Fruit fly (Drosophila melanogaster) whole organism, embryonic: ENCODE measurements around the gene mRpL12.

Source experiments
- Atf-2 ChIP-seq: fragments of 200-800 bp; sonication (Bioruptor generic); optimal IDR thresholded peaks from 2 replicates; lab custom pipeline; 2016; ENCODE audit warnings: missing biosample characterization, missing genetic modification characterization
- CG11247 ChIP-seq: fragments of 200-800 bp; sonication (Bioruptor generic); IDR thresholded peaks from 2 replicates; pipeline ENCODE4 v1.3.6; 2022; ENCODE audit warnings: missing biosample characterization, missing genetic modification characterization
- CG12071 ChIP-seq: fragments of 200-800 bp; sonication (Bioruptor generic); optimal IDR thresholded peaks from 3 replicates; lab custom pipeline; 2018; ENCODE audit warnings: missing biosample characterization, mild to moderate bottlenecking, missing genetic modification characterization
- CG12299 ChIP-seq: fragments of 200-800 bp; sonication (Bioruptor generic); optimal IDR thresholded peaks from 2 replicates; lab custom pipeline; 2018; ENCODE audit warnings: missing biosample characterization, mild to moderate bottlenecking, missing genetic modification characterization
- CG12744 ChIP-seq: fragments of 200-800 bp; sonication (Bioruptor generic); optimal IDR thresholded peaks from 2 replicates; lab custom pipeline; 2016; ENCODE audit warnings: missing biosample characterization, missing genetic modification characterization
- CG12942 ChIP-seq: fragments of 200-800 bp; sonication (Bioruptor generic); optimal IDR thresholded peaks from 3 replicates; lab custom pipeline; 2016; ENCODE audit warnings: missing biosample characterization, missing genetic modification characterization
- CG13296 ChIP-seq: fragments of 200-800 bp; sonication (Bioruptor generic); optimal IDR thresholded peaks from 3 replicates; lab custom pipeline; 2018; ENCODE audit warnings: missing biosample characterization, mild to moderate bottlenecking, missing genetic modification characterization
- CG14014 ChIP-seq: fragments of 200-800 bp; sonication (Bioruptor generic); IDR thresholded peaks from 2 replicates; pipeline ENCODE4 v1.3.6; 2022; ENCODE audit warnings: missing biosample characterization, missing genetic modification characterization
- CG2116 ChIP-seq: fragments of 200-800 bp; sonication (Bioruptor generic); optimal IDR thresholded peaks from 3 replicates; lab custom pipeline; 2018; ENCODE audit warnings: missing biosample characterization, mild to moderate bottlenecking, missing genetic modification characterization
- CG2678 ChIP-seq: fragments of 200-800 bp; sonication (Bioruptor generic); optimal IDR thresholded peaks from 3 replicates; lab custom pipeline; 2019; ENCODE audit warnings: missing biosample characterization, mild to moderate bottlenecking, missing genetic modification characterization, moderate library complexity
- CG2712 ChIP-seq: fragments of 200-800 bp; optimal IDR thresholded peaks from 3 replicates; lab custom pipeline; 2019; ENCODE audit warnings: missing biosample characterization, mild to moderate bottlenecking, missing genetic modification characterization, moderate library complexity
- CG30403 ChIP-seq: fragments of 200-800 bp; sonication (Bioruptor generic); optimal IDR thresholded peaks from 3 replicates; lab custom pipeline; 2016; ENCODE audit warnings: missing biosample characterization, missing genetic modification characterization
- CG31224 ChIP-seq: fragments of 200-800 bp; sonication (Bioruptor generic); IDR thresholded peaks from 2 replicates; pipeline ENCODE4 v1.3.6; 2022; ENCODE audit warnings: missing biosample characterization, missing genetic modification characterization
- CG32532 ChIP-seq: fragments of 200-800 bp; sonication (Bioruptor generic); IDR thresholded peaks from 2 replicates; pipeline ENCODE4 v1.3.6; 2022; ENCODE audit warnings: missing biosample characterization, missing genetic modification characterization
- CG4820 ChIP-seq: fragments of 200-800 bp; sonication (Bioruptor generic); optimal IDR thresholded peaks from 3 replicates; lab custom pipeline; 2016; ENCODE audit warnings: missing biosample characterization, missing genetic modification characterization
- CG5953 ChIP-seq: fragments of 200-800 bp; sonication (Bioruptor generic); IDR thresholded peaks from 2 replicates; pipeline ENCODE4 v1.3.6; 2022; ENCODE audit warnings: missing biosample characterization, missing genetic modification characterization
- CG7271 ChIP-seq: fragments of 200-800 bp; sonication (Bioruptor generic); optimal IDR thresholded peaks from 2 replicates; lab custom pipeline; 2018; ENCODE audit warnings: missing biosample characterization, mild to moderate bottlenecking, missing genetic modification characterization, moderate library complexity
- CG7357 ChIP-seq: fragments of 200-800 bp; sonication (Bioruptor generic); IDR thresholded peaks from 3 replicates; pipeline ENCODE4 v1.3.6; 2022; ENCODE audit warnings: missing biosample characterization, missing genetic modification characterization
- CG7987 ChIP-seq: fragments of 200-800 bp; sonication (Bioruptor generic); optimal IDR thresholded peaks from 2 replicates; lab custom pipeline; 2018; ENCODE audit warnings: missing biosample characterization, mild to moderate bottlenecking, missing genetic modification characterization, moderate library complexity
- Camta ChIP-seq: fragments of 200-800 bp; sonication (Bioruptor generic); optimal IDR thresholded peaks from 2 replicates; lab custom pipeline; 2016; ENCODE audit warnings: missing biosample characterization, missing genetic modification characterization
- Chrac-16 ChIP-seq: fragments of 200-800 bp; sonication (Bioruptor generic); optimal IDR thresholded peaks from 3 replicates; lab custom pipeline; 2016; ENCODE audit warnings: missing biosample characterization, missing genetic modification characterization
- Doc2 ChIP-seq: fragments of 200-800 bp; sonication (Bioruptor generic); IDR thresholded peaks from 2 replicates; pipeline ENCODE4 v1.3.6; 2022; ENCODE audit warnings: missing biosample characterization, missing genetic modification characterization
- Hr3 ChIP-seq: fragments of 200-800 bp; sonication (Bioruptor generic); optimal IDR thresholded peaks from 3 replicates; lab custom pipeline; 2016; ENCODE audit warnings: missing biosample characterization, missing genetic modification characterization
- Hr39 ChIP-seq: fragments of >200 bp; optimal IDR thresholded peaks from 2 replicates; lab custom pipeline; 2017
- Kr ChIP-seq: fragments of 200-800 bp; sonication (Bioruptor generic); optimal IDR thresholded peaks from 2 replicates; lab custom pipeline; 2017; ENCODE audit warnings: missing biosample characterization, mild to moderate bottlenecking, missing genetic modification characterization
- NC2α ChIP-seq: fragments of 200-800 bp; sonication (Bioruptor generic); optimal IDR thresholded peaks from 2 replicates; lab custom pipeline; 2016; ENCODE audit warnings: missing biosample characterization, missing genetic modification characterization
- Nf-YB ChIP-seq: fragments of 200-800 bp; sonication (Bioruptor generic); optimal IDR thresholded peaks from 3 replicates; lab custom pipeline; 2019; ENCODE audit warnings: missing biosample characterization, mild to moderate bottlenecking, missing genetic modification characterization, moderate library complexity
- Opbp ChIP-seq: fragments of 200-800 bp; sonication (Bioruptor generic); IDR thresholded peaks from 3 replicates; pipeline ENCODE4 v1.3.6; 2022; ENCODE audit warnings: missing biosample characterization, missing genetic modification characterization; ENCODE audit not compliant: partially characterized antibody
- Ptx1 ChIP-seq: fragments of 200-800 bp; sonication (Bioruptor generic); IDR thresholded peaks from 2 replicates; pipeline ENCODE4 v1.3.6; 2022; ENCODE audit warnings: missing biosample characterization, missing genetic modification characterization
- Rx ChIP-seq: fragments of 200-800 bp; sonication (Bioruptor generic); IDR thresholded peaks from 2 replicates; pipeline ENCODE4 v1.3.6; 2022; ENCODE audit warnings: missing biosample characterization, missing genetic modification characterization
- Sox100B ChIP-seq: fragments of 200-800 bp; sonication (Bioruptor generic); optimal IDR thresholded peaks from 3 replicates; lab custom pipeline; 2018; ENCODE audit warnings: missing biosample characterization, mild to moderate bottlenecking, missing genetic modification characterization
- Ssrp ChIP-seq: fragments of 200-800 bp; sonication (Bioruptor generic); optimal IDR thresholded peaks from 2 replicates; lab custom pipeline; 2018; ENCODE audit warnings: missing biosample characterization, mild to moderate bottlenecking, missing genetic modification characterization, moderate library complexity
- TFAM ChIP-seq: fragments of 200-800 bp; sonication (Bioruptor generic); optimal IDR thresholded peaks from 2 replicates; lab custom pipeline; 2017; ENCODE audit warnings: missing biosample characterization, missing genetic modification characterization, inconsistent platforms
- YL-1 ChIP-seq: fragments of 200-800 bp; sonication (Bioruptor generic); optimal IDR thresholded peaks from 3 replicates; lab custom pipeline; 2017; ENCODE audit warnings: missing biosample characterization, mild to moderate bottlenecking, missing genetic modification characterization
- ac ChIP-seq: fragments of 200-800 bp; sonication (Bioruptor generic); optimal IDR thresholded peaks from 3 replicates; lab custom pipeline; 2017; ENCODE audit warnings: missing biosample characterization, mild to moderate bottlenecking, missing genetic modification characterization
- ap ChIP-seq: fragments of 200-800 bp; sonication (Bioruptor generic); IDR thresholded peaks from 2 replicates; pipeline ENCODE4 v1.3.6; 2022; ENCODE audit warnings: missing biosample characterization, missing genetic modification characterization
- bab2 ChIP-seq: fragments of 200-800 bp; sonication (Bioruptor generic); optimal IDR thresholded peaks from 2 replicates; lab custom pipeline; 2016; ENCODE audit warnings: missing biosample characterization, missing genetic modification characterization
- chinmo ChIP-seq: fragments of 200-800 bp; sonication (Bioruptor generic); IDR thresholded peaks from 4 replicates; pipeline ENCODE4 v1.3.6; 2022; ENCODE audit warnings: missing biosample characterization, missing genetic modification characterization; ENCODE audit not compliant: partially characterized antibody
- dysf ChIP-seq: fragments of 200-800 bp; sonication (Bioruptor generic); IDR thresholded peaks from 3 replicates; pipeline ENCODE4 v1.3.6; 2022; ENCODE audit warnings: missing biosample characterization, missing genetic modification characterization
- ems ChIP-seq: fragments of 200-800 bp; sonication (Bioruptor generic); optimal IDR thresholded peaks from 3 replicates; lab custom pipeline; 2016; ENCODE audit warnings: missing biosample characterization, missing genetic modification characterization
- en ChIP-seq: fragments of 200-800 bp; sonication (Bioruptor generic); optimal IDR thresholded peaks from 2 replicates; lab custom pipeline; 2016; ENCODE audit warnings: missing biosample characterization, missing genetic modification characterization
- gcm2 ChIP-seq: fragments of 200-800 bp; sonication (Bioruptor generic); optimal IDR thresholded peaks from 2 replicates; lab custom pipeline; 2016; ENCODE audit warnings: missing biosample characterization, missing genetic modification characterization
- gsb-n ChIP-seq: fragments of 200-800 bp; sonication (Bioruptor generic); optimal IDR thresholded peaks from 3 replicates; lab custom pipeline; 2018; ENCODE audit warnings: missing biosample characterization, mild to moderate bottlenecking, missing genetic modification characterization
- jigr1 ChIP-seq: fragments of 200-800 bp; sonication (Bioruptor generic); IDR thresholded peaks from 3 replicates; pipeline ENCODE4 v1.3.6; 2022; ENCODE audit warnings: missing biosample characterization, missing genetic modification characterization
- lilli ChIP-seq: fragments of 200-800 bp; sonication (Bioruptor generic); optimal IDR thresholded peaks from 3 replicates; lab custom pipeline; 2016; ENCODE audit warnings: missing biosample characterization, missing genetic modification characterization
- mam ChIP-seq: fragments of 200-800 bp; sonication (Bioruptor generic); optimal IDR thresholded peaks from 3 replicates; lab custom pipeline; 2016; ENCODE audit warnings: missing biosample characterization, missing genetic modification characterization
- nau ChIP-seq: fragments of 200-800 bp; sonication (Bioruptor generic); optimal IDR thresholded peaks from 3 replicates; lab custom pipeline; 2017; ENCODE audit warnings: missing biosample characterization, mild to moderate bottlenecking, missing genetic modification characterization, missing genetic modification reagents
- onecut ChIP-seq: fragments of 200-800 bp; sonication (Bioruptor generic); IDR thresholded peaks from 2 replicates; pipeline ENCODE4 v1.3.6; 2022; ENCODE audit warnings: missing biosample characterization, missing genetic modification characterization
- otp ChIP-seq: fragments of 200-800 bp; sonication (Bioruptor generic); IDR thresholded peaks from 3 replicates; pipeline ENCODE4, ENCODE4 v1.3.6; 2022; ENCODE audit warnings: missing biosample characterization, missing genetic modification characterization
- seq ChIP-seq: fragments of 200-800 bp; sonication (Bioruptor generic); IDR thresholded peaks from 2 replicates; pipeline ENCODE4 v1.3.6; 2022; ENCODE audit warnings: missing biosample characterization, missing genetic modification characterization
- sna ChIP-seq: fragments of 200-800 bp; sonication (Bioruptor generic); IDR thresholded peaks from 2 replicates; pipeline ENCODE4 v1.3.6; 2022; ENCODE audit warnings: missing biosample characterization, missing genetic modification characterization; ENCODE audit not compliant: partially characterized antibody
- twi ChIP-seq: fragments of 200-800 bp; optimal IDR thresholded peaks from 2 replicates; lab custom pipeline; 2019; ENCODE audit warnings: missing biosample characterization, mild to moderate bottlenecking, missing genetic modification characterization, moderate library complexity
- vvl ChIP-seq: fragments of 200-800 bp; sonication (Bioruptor generic); IDR thresholded peaks from 2 replicates; pipeline ENCODE4 v1.3.6; 2022; ENCODE audit warnings: missing biosample characterization, missing genetic modification characterization

The mRpL12 gene

dm6 chr3L:8954648-8955033 lies 1.9 kb upstream of the mRpL12 start, which contains the start of gene GNBP3 (continued):
- no peak for TF ChIP-seq TFAM
- TF ChIP-seq Chrac-16 (GFP tag; lab: Kevin White, UChicago): peak; percentile 22
- no peak for TF ChIP-seq Atf-2 (GFP tag; lab: Kevin White, UChicago)
- no peak for TF ChIP-seq CG2116 (GFP tag; lab: Kevin White, UChicago)
- TF ChIP-seq vvl (GFP tag; lab: Robert Waterston, UW): peak; percentile 70
- TF ChIP-seq Kr (GFP tag; lab: Kevin White, UChicago): no peak
- no peak for TF ChIP-seq seq (GFP tag; lab: Robert Waterston, UW)
- TF ChIP-seq Nf-YB (GFP tag; lab: Kevin White, UChicago): peak; percentile 51
- peak; percentile 55 for TF ChIP-seq mam (GFP tag; lab: Kevin White, UChicago)
- TF ChIP-seq CG11247 (GFP tag; lab: Robert Waterston, UW): no peak
- no peak for TF ChIP-seq CG5953
- no peak for TF ChIP-seq CG7271 (tag; lab: Kevin White, UChicago)
- TF ChIP-seq ems (GFP tag; lab: Kevin White, UChicago): no peak
- peak; percentile 42; the same call in 1 of the 2 replicates for TF ChIP-seq Rx
- TF ChIP-seq gcm2 (GFP tag; lab: Kevin White, UChicago): no peak
- no peak for TF ChIP-seq nau (GFP tag; lab: Kevin White, UChicago)
- no peak for TF ChIP-seq CG13296 (GFP tag; lab: Kevin White, UChicago)
- TF ChIP-seq CG7357 (GFP tag; lab: Robert Waterston, UW): 0 out of 3 replicates have a peak, but pooled peaks have one; percentile 31
- peak; percentile 87 for TF ChIP-seq CG2678
- no peak for TF ChIP-seq Hr39 (lab: Kevin White, UChicago)
- no peak for TF ChIP-seq YL-1 (GFP tag; lab: Kevin White, UChicago)
- TF ChIP-seq CG12942 (GFP tag; lab: Kevin White, UChicago): no peak
- peak; percentile 69 for TF ChIP-seq CG32532 (GFP tag; lab: Robert Waterston, UW)
- TF ChIP-seq Opbp (GFP tag; lab: Robert Waterston, UW): no peak
- peak; percentile 48 for TF ChIP-seq Ptx1
- peak; percentile 57; the same call in 1 of the 2 replicates for TF ChIP-seq CG14014
- peak; percentile 76 for TF ChIP-seq CG4820 (GFP tag; lab: Kevin White, UChicago)
- TF ChIP-seq sna (GFP tag; lab: Robert Waterston, UW): no peak
- TF ChIP-seq CG12744: no peak
- peak; percentile 5 for TF ChIP-seq Hr3 (GFP tag; lab: Kevin White, UChicago)
- peak; percentile 35 for TF ChIP-seq gsb-n (tag; lab: Kevin White, UChicago)
- TF ChIP-seq Sox100B (GFP tag; lab: Kevin White, UChicago): peak; percentile 82
- TF ChIP-seq CG12299 (tag; lab: Kevin White, UChicago): no peak
- TF ChIP-seq Doc2 (GFP tag; lab: Robert Waterston, UW): no peak
- TF ChIP-seq bab2 (GFP tag; lab: Kevin White, UChicago): peak; percentile 59
- TF ChIP-seq twi (tag; lab: Kevin White, UChicago): no peak
- TF ChIP-seq jigr1: no peak
- TF ChIP-seq CG7987 (GFP tag; lab: Kevin White, UChicago): no peak
- TF ChIP-seq Ssrp (tag; lab: Kevin White, UChicago): peak; percentile 28
- TF ChIP-seq CG31224 (GFP tag; lab: Robert Waterston, UW): peak; percentile 58
- TF ChIP-seq otp (GFP tag; lab: Robert Waterston, UW): no peak
- no peak for TF ChIP-seq en
- peak; percentile 51 for TF ChIP-seq Camta
- TF ChIP-seq onecut (GFP tag; lab: Robert Waterston, UW): peak; percentile 78
- TF ChIP-seq dysf (GFP tag; lab: Robert Waterston, UW): peak; percentile 68
- no peak for TF ChIP-seq NC2α (GFP tag; lab: Kevin White, UChicago)
- TF ChIP-seq ap (GFP tag; lab: Robert Waterston, UW): no peak
- peak; percentile 62 for TF ChIP-seq CG30403 (GFP tag; lab: Kevin White, UChicago)
- peak; percentile 63 for TF ChIP-seq CG12071 (GFP tag; lab: Kevin White, UChicago)
- peak; percentile 70 for TF ChIP-seq CG2712
- peak; percentile 31 for TF ChIP-seq ac (GFP tag; lab: Kevin White, UChicago)
- no peak for TF ChIP-seq chinmo (GFP tag; lab: Robert Waterston, UW)
- peak; percentile 64 for TF ChIP-seq lilli (GFP tag; lab: Kevin White, UChicago)
